Fruit fly (Drosophila melanogaster) whole organism, embryonic: ENCODE measurements around the gene CG9150.
A peak's percentile ranks its signal among the peaks of the same experiment; 100 is the strongest.

Experiments used
- Atf3 ChIP-seq: fragments of 200-800 bp; sonication (Bioruptor generic); optimal IDR thresholded peaks from 3 replicates; lab custom pipeline; 2016; ENCODE audit warnings: missing biosample characterization, missing genetic modification characterization
- CG11085 ChIP-seq: fragments of 200-800 bp; sonication (Bioruptor generic); IDR thresholded peaks from 2 replicates; pipeline ENCODE4 v1.3.6; 2022; ENCODE audit warnings: missing biosample characterization, missing genetic modification characterization
- CG11695 ChIP-seq: fragments of 200-800 bp; sonication (Bioruptor generic); IDR thresholded peaks from 3 replicates; pipeline ENCODE4 v1.3.6; 2022; ENCODE audit warnings: missing biosample characterization, missing genetic modification characterization
- CG1233 ChIP-seq: fragments of 200-800 bp; sonication (Bioruptor generic); optimal IDR thresholded peaks from 4 replicates; lab custom pipeline; 2018; ENCODE audit warnings: missing biosample characterization, mild to moderate bottlenecking, missing genetic modification characterization
- CG14014 ChIP-seq: fragments of 200-800 bp; sonication (Bioruptor generic); IDR thresholded peaks from 2 replicates; pipeline ENCODE4 v1.3.6; 2022; ENCODE audit warnings: missing biosample characterization, missing genetic modification characterization
- CG30403 ChIP-seq: fragments of 200-800 bp; sonication (Bioruptor generic); optimal IDR thresholded peaks from 3 replicates; lab custom pipeline; 2016; ENCODE audit warnings: missing biosample characterization, missing genetic modification characterization
- CG33213 ChIP-seq: fragments of 200-800 bp; sonication (Bioruptor generic); optimal IDR thresholded peaks from 3 replicates; lab custom pipeline; 2016; ENCODE audit warnings: missing biosample characterization, missing genetic modification characterization
- CG33557 ChIP-seq: fragments of 200-800 bp; sonication (Bioruptor generic); optimal IDR thresholded peaks from 2 replicates; lab custom pipeline; 2019; ENCODE audit warnings: missing biosample characterization, mild to moderate bottlenecking, missing genetic modification characterization, moderate library complexity
- CG3726 ChIP-seq: fragments of 200-800 bp; sonication (Bioruptor generic); IDR thresholded peaks from 3 replicates; pipeline ENCODE4, ENCODE4 v1.3.6; 2022; ENCODE audit warnings: missing biosample characterization, missing genetic modification characterization
- CG4360 ChIP-seq: fragments of 200-800 bp; sonication (Bioruptor generic); IDR thresholded peaks from 2 replicates; pipeline ENCODE4 v1.3.6; 2022; ENCODE audit warnings: missing biosample characterization, missing genetic modification characterization
- CG4404 ChIP-seq: fragments of 200-800 bp; sonication (Bioruptor generic); IDR thresholded peaks from 2 replicates; pipeline ENCODE4 v1.3.6; 2022; ENCODE audit warnings: missing biosample characterization, missing genetic modification characterization
- CG6175 ChIP-seq: fragments of 200-800 bp; sonication (Bioruptor generic); IDR thresholded peaks from 3 replicates; pipeline ENCODE4 v1.3.6; 2022; ENCODE audit warnings: missing biosample characterization, missing genetic modification characterization
- CG6654 ChIP-seq: fragments of 200-800 bp; sonication (Bioruptor generic); optimal IDR thresholded peaks from 2 replicates; lab custom pipeline; 2017; ENCODE audit warnings: missing biosample characterization, mild to moderate bottlenecking, missing genetic modification characterization
- CG6765 ChIP-seq: fragments of 200-800 bp; sonication (Bioruptor generic); optimal IDR thresholded peaks from 3 replicates; lab custom pipeline; 2017; ENCODE audit warnings: missing biosample characterization, mild to moderate bottlenecking, missing genetic modification characterization
- CG8089 ChIP-seq: fragments of 200-800 bp; sonication (Bioruptor generic); optimal IDR thresholded peaks from 3 replicates; lab custom pipeline; 2016; ENCODE audit warnings: missing biosample characterization, missing genetic modification characterization
- Camta ChIP-seq: fragments of 200-800 bp; sonication (Bioruptor generic); optimal IDR thresholded peaks from 2 replicates; lab custom pipeline; 2016; ENCODE audit warnings: missing biosample characterization, missing genetic modification characterization
- Dad ChIP-seq: fragments of 200-800 bp; sonication (Bioruptor generic); optimal IDR thresholded peaks from 3 replicates; lab custom pipeline; 2016; ENCODE audit warnings: missing biosample characterization, missing genetic modification characterization
- Dbx ChIP-seq: fragments of 200-800 bp; sonication (Bioruptor generic); IDR thresholded peaks from 3 replicates; pipeline ENCODE4 v1.3.6; 2022; ENCODE audit warnings: missing biosample characterization, missing genetic modification characterization
- Fer2 ChIP-seq: fragments of 200-800 bp; sonication (Bioruptor generic); optimal IDR thresholded peaks from 2 replicates; lab custom pipeline; 2018; ENCODE audit warnings: missing biosample characterization, mild to moderate bottlenecking, missing genetic modification characterization, moderate library complexity
- HLH4C ChIP-seq: fragments of 200-800 bp; sonication (Bioruptor generic); IDR thresholded peaks from 3 replicates; pipeline ENCODE4 v1.3.6; 2022; ENCODE audit warnings: missing biosample characterization, missing genetic modification characterization; ENCODE audit not compliant: partially characterized antibody
- Hr39 ChIP-seq: fragments of >200 bp; optimal IDR thresholded peaks from 2 replicates; lab custom pipeline; 2017
- Hr51 ChIP-seq, 2 experiments: fragments of 200-800 bp; sonication (Bioruptor generic); optimal IDR thresholded peaks; 2 replicates in 1 of 2; 3 replicates in 1 of 2; lab custom pipeline; 2016 to 2018; ENCODE audit warnings: missing biosample characterization in 2 of 2, missing genetic modification characterization in 2 of 2, mild to moderate bottlenecking in 1 of 2, moderate library complexity in 1 of 2
- Jarid2 ChIP-seq: fragments of 200-800 bp; sonication (Bioruptor generic); optimal IDR thresholded peaks from 3 replicates; lab custom pipeline; 2017; ENCODE audit warnings: mild to moderate bottlenecking, missing biosample characterization, missing genetic modification reagents, missing genetic modification characterization
- Lhr ChIP-seq: fragments of 200-800 bp; sonication (Bioruptor generic); optimal IDR thresholded peaks from 3 replicates; lab custom pipeline; 2017; ENCODE audit warnings: mild to moderate bottlenecking, missing biosample characterization, missing genetic modification reagents, missing genetic modification characterization
- Lim3 ChIP-seq: fragments of 200-800 bp; sonication (Bioruptor generic); IDR thresholded peaks from 2 replicates; pipeline ENCODE4 v1.3.6; 2022; ENCODE audit warnings: missing biosample characterization, missing genetic modification characterization
- Lpt ChIP-seq: fragments of >200 bp; optimal IDR thresholded peaks from 2 replicates; lab custom pipeline; 2018; ENCODE audit warnings: missing biosample characterization, missing genetic modification characterization
- Med ChIP-seq: fragments of 200-800 bp; sonication (Bioruptor generic); peaks from one replicate; lab custom pipeline; 2016; ENCODE audit warnings: missing biosample characterization, missing genetic modification characterization, mild to moderate bottlenecking, inconsistent platforms, moderate library complexity
- NC2α ChIP-seq: fragments of 200-800 bp; sonication (Bioruptor generic); optimal IDR thresholded peaks from 2 replicates; lab custom pipeline; 2016; ENCODE audit warnings: missing biosample characterization, missing genetic modification characterization
- NC2β ChIP-seq: fragments of 200-800 bp; sonication (Bioruptor generic); optimal IDR thresholded peaks from 2 replicates; lab custom pipeline; 2016; ENCODE audit warnings: missing biosample characterization, missing genetic modification characterization
- NK7.1 ChIP-seq: fragments of 200-800 bp; sonication (Bioruptor generic); optimal IDR thresholded peaks from 3 replicates; lab custom pipeline; 2016; ENCODE audit warnings: missing biosample characterization, missing genetic modification characterization
- Poxn ChIP-seq: fragments of 200-800 bp; sonication (Bioruptor generic); IDR thresholded peaks from 2 replicates; pipeline ENCODE4 v1.3.6; 2022; ENCODE audit warnings: missing biosample characterization, missing genetic modification characterization
- Sry-δ ChIP-seq: fragments of 200-800 bp; sonication (Bioruptor generic); optimal IDR thresholded peaks from 2 replicates; lab custom pipeline; 2016; ENCODE audit warnings: missing biosample characterization, missing genetic modification characterization
- Tbp ChIP-seq: fragments of >200 bp; optimal IDR thresholded peaks from 2 replicates; lab custom pipeline; 2018; ENCODE audit warnings: missing biosample characterization, missing genetic modification characterization
- Usf ChIP-seq: fragments of 200-800 bp; sonication (Bioruptor generic); optimal IDR thresholded peaks from 2 replicates; lab custom pipeline; 2017; ENCODE audit warnings: missing genotype, missing biosample characterization, missing genetic modification characterization
- al ChIP-seq: fragments of 200-800 bp; sonication (Bioruptor generic); IDR thresholded peaks from 2 replicates; pipeline ENCODE4 v1.3.6; 2022; ENCODE audit warnings: missing biosample characterization, missing genetic modification characterization
- ara ChIP-seq: fragments of 200-800 bp; sonication (Bioruptor generic); IDR thresholded peaks from 2 replicates; pipeline ENCODE4 v1.3.6; 2022; ENCODE audit warnings: missing biosample characterization, missing genetic modification characterization
- bcd ChIP-seq: fragments of 200-800 bp; sonication (Bioruptor generic); optimal IDR thresholded peaks from 2 replicates; lab custom pipeline; 2017; ENCODE audit warnings: missing biosample characterization, mild to moderate bottlenecking, missing genetic modification characterization
- bsh ChIP-seq, 2 experiments: fragments of 200-800 bp; sonication (Bioruptor generic); optimal IDR thresholded peaks; 2 replicates each; lab custom pipeline; 2017 to 2018; ENCODE audit warnings: mild to moderate bottlenecking in 2 of 2, missing biosample characterization in 2 of 2, missing genetic modification characterization in 2 of 2, moderate library complexity in 1 of 2
- btn ChIP-seq: fragments of 200-800 bp; sonication (Bioruptor generic); optimal IDR thresholded peaks from 2 replicates; lab custom pipeline; 2016; ENCODE audit warnings: missing biosample characterization, missing genetic modification characterization
- dati ChIP-seq: fragments of 200-800 bp; sonication (Bioruptor generic); IDR thresholded peaks from 2 replicates; pipeline ENCODE4 v1.3.6; 2022; ENCODE audit warnings: missing biosample characterization, missing genetic modification characterization
- fru ChIP-seq: fragments of >200 bp; optimal IDR thresholded peaks from 2 replicates; lab custom pipeline; 2017
- ftz-f1 ChIP-seq: fragments of 200-800 bp; sonication (Bioruptor generic); optimal IDR thresholded peaks from 2 replicates; lab custom pipeline; 2016; ENCODE audit warnings: missing biosample characterization, missing genetic modification characterization
- kni ChIP-seq: fragments of 200-800 bp; sonication (Bioruptor generic); optimal IDR thresholded peaks from 3 replicates; lab custom pipeline; 2017; ENCODE audit warnings: mild to moderate bottlenecking, missing biosample characterization, missing genetic modification reagents, missing genetic modification characterization
- lola ChIP-seq, 3 experiments: fragments of >200 bp in 2 of 3; fragments of 200-800 bp in 1 of 3; sonication (Bioruptor generic) in 1 of 3; optimal IDR thresholded peaks; 2 replicates each; lab custom pipeline; 2017 to 2019; ENCODE audit warnings: missing biosample characterization in 3 of 3, missing genetic modification characterization in 3 of 3, mild to moderate bottlenecking in 1 of 3, moderate library complexity in 1 of 3
- pros ChIP-seq: fragments of 200-800 bp; sonication (Bioruptor generic); optimal IDR thresholded peaks from 3 replicates; lab custom pipeline; 2019; ENCODE audit warnings: missing biosample characterization, mild to moderate bottlenecking, missing genetic modification characterization, moderate library complexity
- schlank ChIP-seq: fragments of 200-800 bp; sonication (Bioruptor generic); optimal IDR thresholded peaks from 2 replicates; lab custom pipeline; 2018; ENCODE audit warnings: missing biosample characterization, mild to moderate bottlenecking, missing genetic modification characterization
- seq ChIP-seq: fragments of 200-800 bp; sonication (Bioruptor generic); IDR thresholded peaks from 2 replicates; pipeline ENCODE4 v1.3.6; 2022; ENCODE audit warnings: missing biosample characterization, missing genetic modification characterization
- so ChIP-seq: fragments of 200-800 bp; sonication (Bioruptor generic); IDR thresholded peaks from 3 replicates; pipeline ENCODE4 v1.3.6; 2022; ENCODE audit warnings: missing biosample characterization, missing genetic modification characterization
- tin ChIP-seq: fragments of 200-800 bp; sonication (Bioruptor generic); optimal IDR thresholded peaks from 3 replicates; lab custom pipeline; 2016; ENCODE audit warnings: missing biosample characterization, missing genetic modification characterization
- trh ChIP-seq: fragments of 200-800 bp; sonication (Bioruptor generic); optimal IDR thresholded peaks from 2 replicates; lab custom pipeline; 2016; ENCODE audit warnings: missing biosample characterization, missing genetic modification characterization
- unc-4 ChIP-seq: fragments of 200-800 bp; sonication (Bioruptor generic); IDR thresholded peaks from 2 replicates; pipeline ENCODE4 v1.3.6; 2022; ENCODE audit warnings: missing biosample characterization, missing genetic modification characterization; ENCODE audit not compliant: partially characterized antibody
- wor ChIP-seq: fragments of 200-800 bp; sonication (Bioruptor generic); IDR thresholded peaks from 2 replicates; pipeline ENCODE4 v1.3.6; 2022; ENCODE audit warnings: missing biosample characterization, missing genetic modification characterization

The CG9150 gene

DNA sequence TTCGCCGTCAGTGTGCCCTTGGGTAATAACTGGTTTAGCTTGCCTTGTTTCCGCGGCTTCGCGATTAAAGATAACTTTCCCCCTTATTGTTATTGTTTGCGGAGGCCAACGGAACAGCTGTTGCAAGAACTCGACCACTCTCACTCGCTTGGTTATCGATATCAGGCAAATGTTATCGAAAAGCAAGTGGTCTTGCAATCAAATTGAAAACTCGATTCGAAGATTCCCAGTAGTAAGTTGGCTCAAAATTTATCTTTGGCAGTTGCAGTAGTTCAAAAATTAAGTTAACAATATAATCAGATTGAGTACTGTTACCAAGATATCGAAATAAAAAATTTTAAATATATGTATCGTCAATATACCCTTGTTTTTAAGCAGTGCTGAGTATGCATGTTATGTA is 2.6 kb downstream of the CG9150 start, which contains the start of the genes Fbw5 and CG9147 (continued):
- TF ChIP-seq Hr51 (GFP tag; optimal IDR thresholded peaks at IDR 0.05; lab: Kevin White, UChicago) (peak; percentile 99 to 100), CG14014 (peak; percentile 100), Dad (GFP tag; lab: Kevin White, UChicago) (peak; percentile 99), fru (lab: Kevin White, UChicago) (no peak), so (GFP tag; lab: Robert Waterston, UW) (peak; percentile 100), CG11085 (GFP tag; lab: Robert Waterston, UW) (peak; percentile 98), Sry-δ (GFP tag; lab: Kevin White, UChicago) (peak; percentile 88), seq (GFP tag; lab: Robert Waterston, UW) (peak; percentile 100), CG6765 (GFP tag; lab: Kevin White, UChicago) (peak; percentile 93), kni (GFP tag; lab: Kevin White, UChicago) (peak; percentile 70), Camta (GFP tag; lab: Kevin White, UChicago) (peak; percentile 100), CG33213 (GFP tag; lab: Kevin White, UChicago) (peak; percentile 99), CG6175 (GFP tag; lab: Robert Waterston, UW) (peak; percentile 98), unc-4 (GFP tag; lab: Robert Waterston, UW) (peak; percentile 59), NC2α (GFP tag; lab: Kevin White, UChicago) (peak; percentile 99), ftz-f1 (GFP tag; lab: Kevin White, UChicago) (peak; percentile 96), tin (GFP tag; lab: Kevin White, UChicago) (peak; percentile 99), Fer2 (tag; lab: Kevin White, UChicago) (peak; percentile 97), wor (GFP tag; lab: Robert Waterston, UW) (peak; percentile 99), CG6654 (peak; percentile 91), CG1233 (GFP tag; lab: Kevin White, UChicago) (peak; percentile 99), Med (GFP tag; lab: Kevin White, UChicago) (peak; percentile 100), trh (GFP tag; lab: Kevin White, UChicago) (peak; percentile 99), al (GFP tag; lab: Robert Waterston, UW) (peak; percentile 99), Hr39 (no peak), Lim3 (GFP tag; lab: Robert Waterston, UW) (peak; percentile 98), NK7.1 (GFP tag; lab: Kevin White, UChicago) (peak; percentile 99), CG4404 (peak; percentile 98), Atf3 (GFP tag; lab: Kevin White, UChicago) (peak; percentile 99), bsh (GFP tag; optimal IDR thresholded peaks at IDR 0.05; lab: Kevin White, UChicago) (peak; percentile 99 to 100), Poxn (peak; percentile 99), Tbp (GFP tag; lab: Kevin White, UChicago) (no peak), CG33557 (GFP tag; lab: Kevin White, UChicago) (peak; percentile 99), Lhr (GFP tag; lab: Kevin White, UChicago) (peak; percentile 98), Usf (GFP tag; lab: Kevin White, UChicago) (peak; percentile 99), btn (GFP tag; lab: Kevin White, UChicago) (peak; percentile 99), Lpt (GFP tag; lab: Kevin White, UChicago) (no peak), schlank (tag; lab: Kevin White, UChicago) (peak; percentile 99), dati (peak; percentile 98), lola (GFP tag; optimal IDR thresholded peaks at IDR 0.05; lab: Kevin White, UChicago) (peak in 1 of 3 experiments; percentile 100), CG11695 (GFP tag; lab: Robert Waterston, UW) (peak; percentile 100), CG8089 (GFP tag; lab: Kevin White, UChicago) (peak; percentile 99), bcd (GFP tag; lab: Kevin White, UChicago) (peak; percentile 99), NC2β (peak; percentile 99), pros (peak; percentile 67), CG30403 (GFP tag; lab: Kevin White, UChicago) (peak; percentile 100), Dbx (peak; percentile 100), Jarid2 (GFP tag; lab: Kevin White, UChicago) (peak; percentile 89), ara (GFP tag; lab: Robert Waterston, UW) (peak; percentile 100), CG4360 (peak; percentile 93), CG3726 (peak; percentile 99), HLH4C (GFP tag; lab: Robert Waterston, UW) (peak; percentile 70)
